Fruit fly (Drosophila melanogaster): Measurements from ENCODE around the gene ath.

DNA sequence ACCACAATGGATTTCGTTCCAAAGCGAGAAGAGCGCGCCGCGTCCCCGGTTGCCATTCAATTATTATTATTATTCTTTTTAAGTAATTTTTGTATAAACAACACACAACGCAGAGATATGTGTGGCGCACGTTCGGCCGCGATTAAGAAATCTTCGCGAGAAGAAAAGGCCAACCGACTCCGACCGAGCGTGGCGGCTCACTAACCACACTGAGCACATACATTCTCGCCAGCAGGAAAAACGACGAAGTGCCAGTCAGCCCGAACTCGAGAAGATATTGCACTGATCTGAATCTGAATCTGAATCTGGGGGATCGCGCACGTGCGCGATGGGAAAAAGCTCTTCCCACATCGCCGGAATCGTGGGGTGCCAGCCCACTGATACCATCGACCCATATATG is 12.0 kb upstream of the ath start, which contains the start of gene Sur:
- TF ChIP-seq CG8478 (optimal IDR thresholded peaks at IDR 0.05), result no peak
- no peak for TF ChIP-seq CTCF (optimal IDR thresholded peaks at IDR 0.05)
